Fruit fly (Drosophila melanogaster): ENCODE results near the gene CG12111.

CG12111 gene

dm6 chrX:8570848-8571247 is at the start of gene CG12111:
Gene CG12111, minus strand, starts transcription at chrX:8570948.
- TF ChIP-seq otp (GFP tag; IDR thresholded peaks at IDR 0.05): no peak
- TF ChIP-seq CG8089 (GFP tag; optimal IDR thresholded peaks at IDR 0.05): no peak
- no peak for TF ChIP-seq sisA (GFP tag; IDR thresholded peaks at IDR 0.05)
- no peak for TF ChIP-seq Camta (GFP tag; optimal IDR thresholded peaks at IDR 0.05)
- no peak for TF ChIP-seq D19A (tag; optimal IDR thresholded peaks at IDR 0.05)
- no peak for TF ChIP-seq cwo (GFP tag; optimal IDR thresholded peaks at IDR 0.05)
- no peak for TF ChIP-seq schlank (tag; optimal IDR thresholded peaks at IDR 0.05)
- TF ChIP-seq unpg (GFP tag; optimal IDR thresholded peaks at IDR 0.05): no peak
- no peak for TF ChIP-seq H2.0 (GFP tag; IDR thresholded peaks at IDR 0.05)
- TF ChIP-seq HLH4C (GFP tag; IDR thresholded peaks at IDR 0.05; ENCODE audit: partially characterized antibody): no peak
- TF ChIP-seq CTCF (GFP tag; optimal IDR thresholded peaks at IDR 0.05): no peak
- TF ChIP-seq peb (GFP tag; IDR thresholded peaks at IDR 0.05): no peak
- no peak for TF ChIP-seq Stat92E (GFP tag; optimal IDR thresholded peaks at IDR 0.05)
- TF ChIP-seq MBD-R2 (GFP tag; IDR thresholded peaks at IDR 0.05): no peak
- TF ChIP-seq slbo (GFP tag; IDR thresholded peaks at IDR 0.05): no peak

DNA sequence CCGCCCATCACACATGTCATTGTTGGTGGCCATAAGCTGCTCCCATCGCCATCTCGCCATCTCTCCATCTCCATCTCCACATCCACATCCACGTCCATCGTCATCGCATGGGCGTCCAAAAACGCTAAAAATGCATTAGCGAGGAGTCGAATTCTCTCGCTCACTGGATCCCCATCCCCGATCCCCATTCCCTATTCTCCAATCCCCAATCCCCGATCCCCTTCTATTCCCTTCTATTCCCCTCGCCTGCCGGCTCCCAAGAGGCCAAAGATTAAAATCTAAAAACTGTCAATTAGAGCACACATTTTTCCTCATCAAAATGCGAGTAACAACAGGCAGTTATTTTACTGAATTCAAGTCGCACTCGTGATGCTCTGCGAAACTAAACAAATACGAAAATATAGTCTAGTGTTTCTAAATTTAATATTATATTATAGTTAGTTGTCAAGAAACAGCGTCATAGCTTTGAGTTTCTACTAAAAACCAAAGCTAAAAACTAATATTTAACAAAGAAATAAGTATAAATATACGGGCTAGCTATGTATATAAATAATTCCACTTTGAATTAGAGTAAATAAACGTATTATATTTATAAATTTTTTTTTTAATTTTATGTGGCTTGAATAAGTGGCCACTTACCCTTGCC is 46.2 kb upstream of the CG12111 start:
- peak; percentile 79 for TF ChIP-seq oc (tag; optimal IDR thresholded peaks at IDR 0.05)
- no peak for TF ChIP-seq NfI (GFP tag; optimal IDR thresholded peaks at IDR 0.05)
- TF ChIP-seq lola (GFP tag; optimal IDR thresholded peaks at IDR 0.05): peak in 1 of 3 experiments; percentile 21
- no peak for TF ChIP-seq CTCF (GFP tag; optimal IDR thresholded peaks at IDR 0.05)
- TF ChIP-seq Nf-YB (GFP tag; optimal IDR thresholded peaks at IDR 0.05): peak; percentile 39
- peak; percentile 30 for TF ChIP-seq CG10979 (tag; optimal IDR thresholded peaks at IDR 0.05)
- TF ChIP-seq gem (tag; optimal IDR thresholded peaks at IDR 0.05): peak; percentile 35
- peak; percentile 44 for TF ChIP-seq dmrt11E (tag; optimal IDR thresholded peaks at IDR 0.05)
- TF ChIP-seq CG11456 (GFP tag; IDR thresholded peaks at IDR 0.05): 0 out of 3 replicates have a peak, but pooled peaks have one; percentile 16
- TF ChIP-seq CG17361 (GFP tag; IDR thresholded peaks at IDR 0.05): 0 out of 3 replicates have a peak, but pooled peaks have one; percentile 34
- peak; percentile 96 for TF ChIP-seq D19A (tag; optimal IDR thresholded peaks at IDR 0.05)
- peak; percentile 4 for TF ChIP-seq grn (GFP tag; optimal IDR thresholded peaks at IDR 0.05)
- TF ChIP-seq CG18262 (tag; optimal IDR thresholded peaks at IDR 0.05): peak; percentile 40
- peak; percentile 8 for TF ChIP-seq CG11504 (tag; optimal IDR thresholded peaks at IDR 0.05)
- peak; percentile 70 for TF ChIP-seq crol (GFP tag; IDR thresholded peaks at IDR 0.05)
- TF ChIP-seq CG2712 (tag; optimal IDR thresholded peaks at IDR 0.05): peak; percentile 17
- peak in 1 of 2 experiments; percentile 14 for TF ChIP-seq bsh (GFP tag; optimal IDR thresholded peaks at IDR 0.05)
- TF ChIP-seq caup (GFP tag; optimal IDR thresholded peaks at IDR 0.05; ENCODE audit: severe bottlenecking): no peak
- no peak for TF ChIP-seq CG13894 (tag; optimal IDR thresholded peaks at IDR 0.05)

DNA sequence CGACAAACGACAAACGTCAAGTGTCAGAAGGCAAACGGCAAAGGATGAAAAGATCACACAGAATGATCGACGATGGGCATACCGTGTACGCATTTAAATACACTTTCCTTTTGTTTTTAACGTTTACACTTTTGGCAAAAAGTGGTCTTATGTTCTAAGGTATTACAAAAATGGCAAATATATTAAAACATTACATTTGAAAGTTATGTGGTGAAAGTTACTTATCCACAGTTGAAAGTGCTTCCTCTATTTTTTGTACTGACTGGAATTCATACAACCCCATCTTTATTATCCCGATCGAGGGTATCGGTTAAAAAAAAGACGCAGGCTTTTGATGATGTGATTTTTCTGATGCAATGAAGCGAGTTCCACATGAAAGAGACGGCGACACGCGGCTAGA is 45.5 kb upstream of the CG12111 start:
- peak; percentile 8 for TF ChIP-seq dmrt11E (tag; optimal IDR thresholded peaks at IDR 0.05)
- peak; percentile 13 for TF ChIP-seq D19B (GFP tag; optimal IDR thresholded peaks at IDR 0.05)
- no peak for TF ChIP-seq CG17568 (GFP tag; optimal IDR thresholded peaks at IDR 0.05)
- TF ChIP-seq sens (GFP tag): peak; percentile 62
- TF ChIP-seq row (GFP tag; IDR thresholded peaks at IDR 0.05): 0 out of 3 replicates have a peak, but pooled peaks have one; percentile 29

All from whole organism, embryonic.